Fruit fly (Drosophila melanogaster) whole organism, embryonic: Measurements from ENCODE around the gene CG15888.

ENCODE experiments used
- B-H1 ChIP-seq: fragments of 200-800 bp; sonication (Bioruptor generic); IDR thresholded peaks from 3 replicates; pipeline ENCODE4 v1.3.6; 2022; ENCODE audit warnings: missing biosample characterization, missing genetic modification characterization
- CG10979 ChIP-seq: fragments of 200-800 bp; sonication (Bioruptor generic); optimal IDR thresholded peaks from 2 replicates; lab custom pipeline; 2018; ENCODE audit warnings: missing biosample characterization, mild to moderate bottlenecking, missing genetic modification characterization, moderate library complexity
- CG11695 ChIP-seq: fragments of 200-800 bp; sonication (Bioruptor generic); IDR thresholded peaks from 3 replicates; pipeline ENCODE4 v1.3.6; 2022; ENCODE audit warnings: missing biosample characterization, missing genetic modification characterization
- CG12744 ChIP-seq: fragments of 200-800 bp; sonication (Bioruptor generic); optimal IDR thresholded peaks from 2 replicates; lab custom pipeline; 2016; ENCODE audit warnings: missing biosample characterization, missing genetic modification characterization
- CG13287 ChIP-seq: fragments of 200-800 bp; sonication (Bioruptor generic); IDR thresholded peaks from 2 replicates; pipeline ENCODE4 v1.3.6; 2022; ENCODE audit warnings: missing biosample characterization, missing genetic modification characterization; ENCODE audit not compliant: partially characterized antibody
- CG17328 ChIP-seq: fragments of 200-800 bp; sonication (Bioruptor generic); IDR thresholded peaks from 2 replicates; pipeline ENCODE4 v1.3.6; 2022; ENCODE audit warnings: missing biosample characterization, missing genetic modification characterization
- CG1832 ChIP-seq: fragments of 200-800 bp; sonication (Bioruptor generic); optimal IDR thresholded peaks from 2 replicates; lab custom pipeline; 2017; ENCODE audit warnings: missing biosample characterization, mild to moderate bottlenecking, missing genetic modification characterization, inconsistent platforms
- CG2678 ChIP-seq: fragments of 200-800 bp; sonication (Bioruptor generic); optimal IDR thresholded peaks from 3 replicates; lab custom pipeline; 2019; ENCODE audit warnings: missing biosample characterization, mild to moderate bottlenecking, missing genetic modification characterization, moderate library complexity
- CG30020 ChIP-seq: fragments of 200-800 bp; optimal IDR thresholded peaks from 2 replicates; lab custom pipeline; 2019; ENCODE audit warnings: missing biosample characterization, mild to moderate bottlenecking, missing genetic modification characterization, moderate library complexity
- CG31224 ChIP-seq: fragments of 200-800 bp; sonication (Bioruptor generic); IDR thresholded peaks from 2 replicates; pipeline ENCODE4 v1.3.6; 2022; ENCODE audit warnings: missing biosample characterization, missing genetic modification characterization
- CG31365 ChIP-seq: fragments of 200-800 bp; sonication (Bioruptor generic); optimal IDR thresholded peaks from 2 replicates; lab custom pipeline; 2018; ENCODE audit warnings: missing biosample characterization, mild to moderate bottlenecking, missing genetic modification characterization
- CG33213 ChIP-seq: fragments of 200-800 bp; sonication (Bioruptor generic); optimal IDR thresholded peaks from 3 replicates; lab custom pipeline; 2016; ENCODE audit warnings: missing biosample characterization, missing genetic modification characterization
- CG34422 ChIP-seq: fragments of 200-800 bp; sonication (Bioruptor generic); IDR thresholded peaks from 3 replicates; pipeline ENCODE4 v1.3.6; 2022; ENCODE audit warnings: missing biosample characterization, missing genetic modification characterization
- CG3847 ChIP-seq: fragments of 200-800 bp; sonication (Bioruptor generic); IDR thresholded peaks from 2 replicates; pipeline ENCODE4 v1.3.6; 2022; ENCODE audit warnings: missing biosample characterization, missing genetic modification characterization
- CG4707 ChIP-seq: fragments of 200-800 bp; sonication (Bioruptor generic); optimal IDR thresholded peaks from 2 replicates; lab custom pipeline; 2018; ENCODE audit warnings: missing biosample characterization, mild to moderate bottlenecking, missing genetic modification characterization, moderate library complexity
- CG8089 ChIP-seq: fragments of 200-800 bp; sonication (Bioruptor generic); optimal IDR thresholded peaks from 3 replicates; lab custom pipeline; 2016; ENCODE audit warnings: missing biosample characterization, missing genetic modification characterization
- CG8388 ChIP-seq: fragments of 200-800 bp; sonication (Bioruptor generic); optimal IDR thresholded peaks from 2 replicates; lab custom pipeline; 2019; ENCODE audit warnings: missing biosample characterization, mild to moderate bottlenecking, missing genetic modification characterization, moderate library complexity
- CkIIα-i1 ChIP-seq: fragments of 200-800 bp; sonication (Bioruptor generic); IDR thresholded peaks from 2 replicates; pipeline ENCODE4 v1.3.6; 2022; ENCODE audit warnings: missing biosample characterization, missing genetic modification characterization
- E2f2 ChIP-seq: fragments of 200-800 bp; sonication (Bioruptor generic); IDR thresholded peaks from 2 replicates; pipeline ENCODE4 v1.3.6; 2022; ENCODE audit warnings: missing biosample characterization, missing genetic modification characterization
- Gug ChIP-seq: fragments of 200-800 bp; sonication (Bioruptor generic); IDR thresholded peaks from 4 replicates; pipeline ENCODE4 v1.3.6; 2022; ENCODE audit warnings: missing biosample characterization, missing genetic modification characterization
- HLHmδ ChIP-seq: fragments of 200-800 bp; sonication (Bioruptor generic); optimal IDR thresholded peaks from 2 replicates; lab custom pipeline; 2018; ENCODE audit warnings: missing biosample characterization, mild to moderate bottlenecking, missing genetic modification characterization, moderate library complexity
- Hmr ChIP-seq: fragments of 200-800 bp; sonication (Bioruptor generic); optimal IDR thresholded peaks from 3 replicates; lab custom pipeline; 2017; ENCODE audit warnings: mild to moderate bottlenecking, missing biosample characterization, missing genetic modification reagents, missing genetic modification characterization
- MBD-R2 ChIP-seq: fragments of 200-800 bp; sonication (Bioruptor generic); IDR thresholded peaks from 2 replicates; pipeline ENCODE4 v1.3.6; 2022; ENCODE audit warnings: missing biosample characterization, missing genetic modification characterization
- Med ChIP-seq: fragments of 200-800 bp; sonication (Bioruptor generic); peaks from one replicate; lab custom pipeline; 2016; ENCODE audit warnings: missing biosample characterization, missing genetic modification characterization, mild to moderate bottlenecking, inconsistent platforms, moderate library complexity
- NfI ChIP-seq: fragments of 200-800 bp; sonication (Bioruptor generic); optimal IDR thresholded peaks from 3 replicates; lab custom pipeline; 2018; ENCODE audit warnings: missing biosample characterization, mild to moderate bottlenecking, missing genetic modification characterization, moderate library complexity
- PHDP ChIP-seq: fragments of 200-800 bp; sonication (Bioruptor generic); optimal IDR thresholded peaks from 3 replicates; lab custom pipeline; 2018; ENCODE audit warnings: missing biosample characterization, mild to moderate bottlenecking, missing genetic modification characterization, moderate library complexity
- amos ChIP-seq: fragments of 200-800 bp; sonication (Bioruptor generic); IDR thresholded peaks from 2 replicates; pipeline ENCODE4 v1.3.6; 2022; ENCODE audit warnings: missing biosample characterization, missing genetic modification characterization; ENCODE audit not compliant: partially characterized antibody
- ato ChIP-seq: fragments of 200-800 bp; sonication (Bioruptor generic); IDR thresholded peaks from 2 replicates; pipeline ENCODE4 v1.3.6; 2022; ENCODE audit warnings: missing biosample characterization, missing genetic modification characterization; ENCODE audit not compliant: partially characterized antibody
- chm ChIP-seq: fragments of 200-800 bp; sonication (Bioruptor generic); IDR thresholded peaks from 2 replicates; pipeline ENCODE4 v1.3.6; 2022; ENCODE audit warnings: missing biosample characterization, missing genetic modification characterization
- dan ChIP-seq: fragments of 200-800 bp; sonication (Bioruptor generic); IDR thresholded peaks from 2 replicates; pipeline ENCODE4 v1.3.6; 2022; ENCODE audit warnings: missing biosample characterization, missing genetic modification characterization
- dmrt99B ChIP-seq: fragments of 200-800 bp; sonication (Bioruptor generic); optimal IDR thresholded peaks from 2 replicates; lab custom pipeline; 2018; ENCODE audit warnings: missing biosample characterization, mild to moderate bottlenecking, missing genetic modification characterization, moderate library complexity
- en ChIP-seq: fragments of 200-800 bp; sonication (Bioruptor generic); optimal IDR thresholded peaks from 2 replicates; lab custom pipeline; 2016; ENCODE audit warnings: missing biosample characterization, missing genetic modification characterization
- fru ChIP-seq: fragments of >200 bp; optimal IDR thresholded peaks from 2 replicates; lab custom pipeline; 2017
- ftz-f1 ChIP-seq: fragments of 200-800 bp; sonication (Bioruptor generic); optimal IDR thresholded peaks from 2 replicates; lab custom pipeline; 2016; ENCODE audit warnings: missing biosample characterization, missing genetic modification characterization
- fu2 ChIP-seq: fragments of 200-800 bp; sonication (Bioruptor generic); optimal IDR thresholded peaks from 2 replicates; lab custom pipeline; 2016; ENCODE audit warnings: missing biosample characterization, missing genetic modification characterization
- gt ChIP-seq: fragments of 200-800 bp; sonication (Bioruptor generic); IDR thresholded peaks from 2 replicates; pipeline ENCODE4 v1.3.6; 2022; ENCODE audit warnings: missing biosample characterization, missing genetic modification characterization
- kni ChIP-seq: fragments of 200-800 bp; sonication (Bioruptor generic); optimal IDR thresholded peaks from 3 replicates; lab custom pipeline; 2017; ENCODE audit warnings: mild to moderate bottlenecking, missing biosample characterization, missing genetic modification reagents, missing genetic modification characterization
- lmd ChIP-seq: fragments of 200-800 bp; sonication (Bioruptor generic); IDR thresholded peaks from 2 replicates; pipeline ENCODE4 v1.3.6; 2022; ENCODE audit warnings: missing biosample characterization, missing genetic modification characterization
- nom ChIP-seq: fragments of 200-800 bp; sonication (Bioruptor generic); optimal IDR thresholded peaks from 2 replicates; lab custom pipeline; 2017; ENCODE audit warnings: missing biosample characterization, missing genetic modification characterization, mild to moderate bottlenecking, moderate library complexity, missing genetic modification reagents
- p53 ChIP-seq: fragments of 200-800 bp; sonication (Bioruptor generic); optimal IDR thresholded peaks from 2 replicates; lab custom pipeline; 2016; ENCODE audit warnings: missing biosample characterization, missing genetic modification characterization
- pfk ChIP-seq: fragments of 200-800 bp; sonication (Bioruptor generic); optimal IDR thresholded peaks from 2 replicates; lab custom pipeline; 2018; ENCODE audit warnings: missing biosample characterization, mild to moderate bottlenecking, missing genetic modification characterization, moderate library complexity
- prd ChIP-seq, 3 experiments: fragments of >200 bp in 2 of 3; fragments of 200-800 bp in 1 of 3; sonication (Bioruptor generic) in 1 of 3; optimal IDR thresholded peaks in 2 of 3; IDR thresholded peaks in 1 of 3; 2 replicates in 2 of 3; 3 replicates in 1 of 3; pipeline versions ENCODE4 v1.3.6 to Lab custom; 2017 to 2022; ENCODE audit warnings: missing biosample characterization in 1 of 3, missing genetic modification characterization in 1 of 3
- sc ChIP-seq, 3 experiments: fragments of >200 bp in 2 of 3; fragments of 200-800 bp in 1 of 3; sonication (Bioruptor generic) in 1 of 3; optimal IDR thresholded peaks; 2 replicates in 2 of 3; 3 replicates in 1 of 3; lab custom pipeline; 2017; ENCODE audit warnings: mild to moderate bottlenecking in 1 of 3, missing biosample characterization in 1 of 3, missing genetic modification characterization in 1 of 3, missing genetic modification reagents in 1 of 3
- sisA ChIP-seq: fragments of 200-800 bp; sonication (Bioruptor generic); IDR thresholded peaks from 2 replicates; pipeline ENCODE4 v1.3.6; 2022; ENCODE audit warnings: missing biosample characterization, missing genetic modification characterization
- slp2 ChIP-seq: fragments of 200-800 bp; sonication (Bioruptor generic); optimal IDR thresholded peaks from 2 replicates; lab custom pipeline; 2016; ENCODE audit warnings: missing biosample characterization, missing genetic modification characterization
- sqz ChIP-seq: fragments of 200-800 bp; sonication (Bioruptor generic); optimal IDR thresholded peaks from 3 replicates; lab custom pipeline; 2018; ENCODE audit warnings: missing biosample characterization, mild to moderate bottlenecking, missing genetic modification characterization
- ssp ChIP-seq: fragments of 200-800 bp; sonication (Bioruptor generic); IDR thresholded peaks from 2 replicates; pipeline ENCODE4 v1.3.6; 2022; ENCODE audit warnings: missing biosample characterization, missing genetic modification characterization
- zen ChIP-seq: fragments of 200-800 bp; sonication (Bioruptor generic); optimal IDR thresholded peaks from 3 replicates; lab custom pipeline; 2018; ENCODE audit warnings: missing biosample characterization, mild to moderate bottlenecking, missing genetic modification characterization, moderate library complexity
- zf30C ChIP-seq: fragments of 200-800 bp; sonication (Bioruptor generic); optimal IDR thresholded peaks from 3 replicates; lab custom pipeline; 2018; ENCODE audit warnings: missing biosample characterization, mild to moderate bottlenecking, missing genetic modification characterization

Gene CG15888

dm6 chr3R:13260114-13260673, 26.1 kb downstream of the CG15888 start, which contains the start of gene CG11686 (continued):
- TF ChIP-seq dmrt99B (tag; lab: Kevin White, UChicago) (no peak), CG8388 (GFP tag; lab: Kevin White, UChicago) (no peak), sc (optimal IDR thresholded peaks at IDR 0.05; lab: Kevin White, UChicago) (no peak), sc (GFP tag; optimal IDR thresholded peaks at IDR 0.05; lab: Kevin White, UChicago) (no peak), CG30020 (tag; lab: Kevin White, UChicago) (no peak), CG2678 (tag; lab: Kevin White, UChicago) (no peak), Hmr (GFP tag; lab: Kevin White, UChicago) (no peak), dan (GFP tag; lab: Robert Waterston, UW) (no peak), B-H1 (GFP tag; lab: Robert Waterston, UW) (no peak), ssp (GFP tag; lab: Robert Waterston, UW) (no peak), nom (GFP tag; lab: Kevin White, UChicago) (peak; percentile 54), sisA (GFP tag; lab: Robert Waterston, UW) (no peak), Med (GFP tag; lab: Kevin White, UChicago) (peak; percentile 89), p53 (no peak), chm (GFP tag; lab: Robert Waterston, UW) (no peak), CG12744 (GFP tag; lab: Kevin White, UChicago) (no peak), zen (no peak), CG10979 (tag; lab: Kevin White, UChicago) (peak; percentile 24), CG34422 (peak; percentile 75; the same call in 1 of the 3 replicates), ftz-f1 (GFP tag; lab: Kevin White, UChicago) (peak; percentile 28), PHDP (tag; lab: Kevin White, UChicago) (no peak), CG31365 (no peak), CG8089 (no peak), pfk (GFP tag; lab: Kevin White, UChicago) (no peak), CG31224 (GFP tag; lab: Robert Waterston, UW) (no peak), prd (optimal IDR thresholded peaks at IDR 0.05; lab: Kevin White, UChicago) (no peak), prd (GFP tag; IDR thresholded peaks at IDR 0.05; lab: Robert Waterston, UW) (0 out of 3 replicates have a peak, but pooled peaks have one; percentile 13), CkIIα-i1 (GFP tag; lab: Robert Waterston, UW) (no peak), CG13287 (GFP tag; lab: Robert Waterston, UW) (peak; percentile 42; the same call in 1 of the 2 replicates), CG33213 (no peak), CG1832 (GFP tag; lab: Kevin White, UChicago) (no peak), Gug (GFP tag; lab: Robert Waterston, UW) (no peak), zf30C (GFP tag; lab: Kevin White, UChicago) (no peak), fu2 (GFP tag; lab: Kevin White, UChicago) (no peak), sqz (no peak), HLHmδ (peak; percentile 33), ato (GFP tag; lab: Robert Waterston, UW) (peak; percentile 24; the same call in 1 of the 2 replicates), gt (GFP tag; lab: Robert Waterston, UW) (no peak), lmd (GFP tag; lab: Robert Waterston, UW) (no peak), E2f2 (GFP tag; lab: Robert Waterston, UW) (peak; percentile 14; the same call in 1 of the 2 replicates), MBD-R2 (peak; percentile 42; the same call in 1 of the 2 replicates), NfI (peak; percentile 2), CG3847 (GFP tag; lab: Robert Waterston, UW) (no peak), CG4707 (peak; percentile 2), slp2 (GFP tag; lab: Kevin White, UChicago) (peak; percentile 15), en (GFP tag; lab: Kevin White, UChicago) (no peak), kni (GFP tag; lab: Kevin White, UChicago) (peak; percentile 37), fru (no peak), CG17328 (GFP tag; lab: Robert Waterston, UW) (peak; percentile 38; the same call in 1 of the 2 replicates), amos (GFP tag; lab: Robert Waterston, UW) (peak; percentile 6; the same call in 1 of the 2 replicates), CG11695 (no peak)
